Worm (Caenorhabditis elegans) whole organism, young adult: ENCODE results near the gene sru-17.

Experiments used
- B0019.2 ChIP-seq: fragments of 200-800 bp; sonication (Bioruptor generic); conservative IDR thresholded peaks from 2 replicates; pipeline ENCODE4 v1.3.6; 2022; ENCODE audit warnings: missing genetic modification reagents, missing genetic modification characterization, missing compliant biosample characterization
- B0035.1 ChIP-seq: sonication (generic microtip); optimal IDR thresholded peaks from 2 replicates; lab custom pipeline; 2016; ENCODE audit warnings: missing genetic modification characterization, mild to moderate bottlenecking, missing compliant biosample characterization, missing genotype, missing genetic modification reagents
- B0336.3 ChIP-seq: fragments of 200-800 bp; sonication (Bioruptor generic); IDR thresholded peaks from 2 replicates; pipeline ENCODE4 v1.3.6; 2022; ENCODE audit warnings: missing genetic modification characterization, missing compliant biosample characterization
- F23B12.7 ChIP-seq: sonication (generic microtip); optimal IDR thresholded peaks from 2 replicates; lab custom pipeline; 2017; ENCODE audit warnings: missing genetic modification characterization, mild to moderate bottlenecking, missing compliant biosample characterization, antibody characterized with exemption, moderate library complexity; ENCODE audit not compliant: insufficient read depth
- F57A8.1 ChIP-seq: fragments of 200-800 bp; sonication (Bioruptor generic); optimal IDR thresholded peaks from 2 replicates; lab custom pipeline; 2018; ENCODE audit warnings: mild to moderate bottlenecking, missing genetic modification characterization, moderate library complexity, missing compliant biosample characterization
- T07F8.4 ChIP-seq: sonication (generic microtip); optimal IDR thresholded peaks from 2 replicates; lab custom pipeline; 2016; ENCODE audit warnings: mild to moderate bottlenecking, missing genetic modification characterization, moderate library complexity, missing compliant biosample characterization
- Y67H2A.10 ChIP-seq: fragments of 200-800 bp; sonication (Bioruptor generic); conservative IDR thresholded peaks from 2 replicates; pipeline ENCODE4 v1.3.6; 2022; ENCODE audit warnings: missing genetic modification reagents, missing genetic modification characterization, missing compliant biosample characterization
- atf-7 ChIP-seq: sonication (generic microtip); optimal IDR thresholded peaks from 2 replicates; lab custom pipeline; 2017; ENCODE audit warnings: mild to moderate bottlenecking, missing genetic modification characterization, missing compliant biosample characterization
- cebp-1 ChIP-seq, 2 experiments: fragments of 200-800 bp in 1 of 2; sonication (Bioruptor generic) in 1 of 2; sonication (generic microtip) in 1 of 2; IDR thresholded peaks in 1 of 2; optimal IDR thresholded peaks in 1 of 2; 2 replicates each; pipeline versions ENCODE4 v1.3.6 to Lab custom; 2017 to 2022; ENCODE audit warnings: missing compliant biosample characterization in 2 of 2, missing genetic modification characterization in 2 of 2, mild to moderate bottlenecking in 1 of 2, missing genetic modification reagents in 1 of 2, moderate library complexity in 1 of 2
- cebp-2 ChIP-seq: fragments of 200-800 bp; sonication (Bioruptor generic); IDR thresholded peaks from 2 replicates; pipeline ENCODE4 v1.3.6; 2022; ENCODE audit warnings: missing genetic modification characterization, missing compliant biosample characterization
- ceh-100 ChIP-seq: fragments of 200-800 bp; sonication (Bioruptor generic); IDR thresholded peaks from 2 replicates; pipeline ENCODE4 v1.3.6; 2022; ENCODE audit warnings: missing genetic modification reagents, missing genetic modification characterization, missing compliant biosample characterization
- ceh-91 ChIP-seq: fragments of 200-800 bp; sonication (Bioruptor generic); IDR thresholded peaks from 2 replicates; pipeline ENCODE4 v1.3.6; 2022; ENCODE audit warnings: missing genetic modification reagents, missing genetic modification characterization, missing compliant biosample characterization
- chd-7 ChIP-seq: sonication (generic microtip); optimal IDR thresholded peaks from 2 replicates; lab custom pipeline; 2016; ENCODE audit warnings: mild to moderate bottlenecking, missing genetic modification characterization, moderate library complexity, missing compliant biosample characterization
- ets-4 ChIP-seq: fragments of 200-800 bp; sonication (Bioruptor generic); optimal IDR thresholded peaks from 2 replicates; lab custom pipeline; 2018; ENCODE audit warnings: mild to moderate bottlenecking, missing genetic modification characterization, missing compliant biosample characterization
- hlh-12 ChIP-seq: sonication (generic microtip); optimal IDR thresholded peaks from 2 replicates; lab custom pipeline; 2016; ENCODE audit warnings: missing genetic modification characterization, missing compliant biosample characterization
- hmg-20 ChIP-seq: fragments of 200-800 bp; sonication (Bioruptor generic); IDR thresholded peaks from 2 replicates; pipeline ENCODE4 v1.3.6; 2022; ENCODE audit warnings: missing genetic modification reagents, missing genetic modification characterization, missing compliant biosample characterization
- hrde-1 ChIP-seq: sonication (generic microtip); optimal IDR thresholded peaks from 2 replicates; lab custom pipeline; 2016; ENCODE audit warnings: missing genetic modification characterization, mild to moderate bottlenecking, missing compliant biosample characterization, moderate library complexity, missing genotype, missing genetic modification reagents, borderline replicate concordance
- hsf-1 ChIP-seq: fragments of 200-800 bp; sonication (Bioruptor generic); IDR thresholded peaks from 2 replicates; pipeline ENCODE4 v1.3.6; 2022; ENCODE audit warnings: missing genetic modification reagents, missing genetic modification characterization, missing compliant biosample characterization
- lin-35 ChIP-seq, 3 experiments: fragments of 150-350 bp in 2 of 3; sonication (generic microtip) in 1 of 3; optimal IDR thresholded peaks; 2 replicates each; lab custom pipeline; 2014 to 2018; ENCODE audit warnings: missing biosample characterization in 3 of 3, missing genetic modification characterization in 3 of 3, missing genetic modification reagents in 3 of 3
- madf-3 ChIP-seq: fragments of 200-800 bp; sonication (Bioruptor generic); IDR thresholded peaks from 2 replicates; pipeline ENCODE4 v1.3.6; 2022; ENCODE audit warnings: missing genetic modification reagents, missing genetic modification characterization, missing compliant biosample characterization
- mel-28 ChIP-seq: sonication (generic microtip); optimal IDR thresholded peaks from 2 replicates; lab custom pipeline; 2016; ENCODE audit warnings: borderline replicate concordance, mild to moderate bottlenecking, missing genetic modification characterization, missing compliant biosample characterization
- mes-4 ChIP-seq: sonication (generic microtip); optimal IDR thresholded peaks from 2 replicates; lab custom pipeline; 2016; ENCODE audit warnings: missing genotype, missing genetic modification characterization, missing compliant biosample characterization
- nfya-1 ChIP-seq: sonication (generic microtip); optimal IDR thresholded peaks from 2 replicates; lab custom pipeline; 2017; ENCODE audit warnings: antibody characterized with exemption, missing compliant biosample characterization, missing genetic modification characterization, borderline replicate concordance; ENCODE audit not compliant: insufficient read depth
- nhr-120 ChIP-seq: fragments of 200-800 bp; sonication (Bioruptor generic); IDR thresholded peaks from 2 replicates; pipeline ENCODE4 v1.3.6; 2022; ENCODE audit warnings: missing genetic modification characterization, missing compliant biosample characterization
- pbrm-1 ChIP-seq: fragments of 200-800 bp; sonication (Bioruptor generic); IDR thresholded peaks from 2 replicates; pipeline ENCODE4 v1.3.6; 2022; ENCODE audit warnings: missing genetic modification reagents, missing genetic modification characterization, missing compliant biosample characterization
- rcor-1 ChIP-seq: fragments of 200-800 bp; sonication (Bioruptor generic); IDR thresholded peaks from 2 replicates; pipeline ENCODE4 v1.3.6; 2022; ENCODE audit warnings: missing genetic modification reagents, missing genetic modification characterization, missing compliant biosample characterization
- rec-8 ChIP-seq, 2 experiments: sonication (generic microtip); optimal IDR thresholded peaks; 2 replicates each; lab custom pipeline; 2016; ENCODE audit warnings: mild to moderate bottlenecking in 2 of 2, missing genetic modification characterization in 2 of 2, missing genetic modification reagents in 2 of 2, missing genotype in 2 of 2, missing biosample characterization in 1 of 2, missing compliant biosample characterization in 1 of 2, moderate library complexity in 1 of 2
- repo-1 ChIP-seq: sonication (generic microtip); optimal IDR thresholded peaks from 2 replicates; lab custom pipeline; 2017; ENCODE audit warnings: mild to moderate bottlenecking, missing genetic modification characterization, missing compliant biosample characterization
- snpc-1.1 ChIP-seq: sonication (generic microtip); optimal IDR thresholded peaks from 2 replicates; lab custom pipeline; 2017; ENCODE audit warnings: missing genetic modification characterization, mild to moderate bottlenecking, missing compliant biosample characterization, antibody characterized with exemption, moderate library complexity, missing genotype, missing genetic modification reagents; ENCODE audit not compliant: insufficient read depth
- snpc-3.4 ChIP-seq: sonication (generic microtip); optimal IDR thresholded peaks from 2 replicates; lab custom pipeline; 2017; ENCODE audit warnings: missing genetic modification characterization, mild to moderate bottlenecking, missing compliant biosample characterization, antibody characterized with exemption, moderate library complexity, missing genotype, missing genetic modification reagents
- somi-1 ChIP-seq: fragments of 200-800 bp; sonication (Bioruptor generic); optimal IDR thresholded peaks from 2 replicates; lab custom pipeline; 2018; ENCODE audit warnings: mild to moderate bottlenecking, missing genetic modification characterization, missing compliant biosample characterization
- unc-62 ChIP-seq: fragments of 150-350 bp; optimal IDR thresholded peaks from 2 replicates; lab custom pipeline; 2014; ENCODE audit warnings: missing biosample characterization, missing genetic modification reagents, missing genetic modification characterization
- xnd-1 ChIP-seq: sonication (generic microtip); optimal IDR thresholded peaks from 2 replicates; lab custom pipeline; 2016; ENCODE audit warnings: missing genotype, missing genetic modification reagents, missing genetic modification characterization, missing compliant biosample characterization
- zim-3 ChIP-seq: sonication (generic microtip); optimal IDR thresholded peaks from 2 replicates; lab custom pipeline; 2017; ENCODE audit warnings: mild to moderate bottlenecking, missing genetic modification characterization, moderate library complexity, missing compliant biosample characterization
- ztf-25 ChIP-seq: fragments of 200-800 bp; sonication (Bioruptor generic); IDR thresholded peaks from 2 replicates; pipeline ENCODE4 v1.3.6; 2022; ENCODE audit warnings: missing genetic modification reagents, missing genetic modification characterization, missing compliant biosample characterization
- ztf-28 ChIP-seq: fragments of 200-800 bp; sonication (Bioruptor generic); IDR thresholded peaks from 2 replicates; pipeline ENCODE4 v1.3.6; 2022; ENCODE audit warnings: missing genetic modification reagents, missing genetic modification characterization, missing compliant biosample characterization

The sru-17 gene

ce11 chrIV:12531047-12531446 lies 25.6 kb downstream of the sru-17 start, which contains the start of gene F53B2.5:
Gene F53B2.5 (minus strand): TSS chrIV:12531147.
- TF ChIP-seq ceh-91 (GFP tag; lab: Robert Waterston, UW) (no peak), nhr-120 (GFP tag; lab: Robert Waterston, UW) (no peak), lin-35 (GFP tag; optimal IDR thresholded peaks at IDR 0.05; lab: Kevin White, UChicago) (no peak), cebp-2 (GFP tag; lab: Robert Waterston, UW) (no peak), rcor-1 (GFP tag; lab: Robert Waterston, UW) (no peak), repo-1 (tag; lab: Kevin White, UChicago) (no peak), xnd-1 (no peak)

ce11 chrIV:12531464-12531863 lies 26.0 kb downstream of the sru-17 start:
- TF ChIP-seq hsf-1 (GFP tag; lab: Robert Waterston, UW), result no peak
- TF ChIP-seq cebp-2 (GFP tag; lab: Robert Waterston, UW), result no peak
- no peak for TF ChIP-seq B0336.3
- TF ChIP-seq lin-35 (GFP tag; optimal IDR thresholded peaks at IDR 0.05; lab: Kevin White, UChicago), result no peak
- no peak for TF ChIP-seq nfya-1 (tag; lab: Kevin White, UChicago)
- TF ChIP-seq ceh-100, result no peak
- no peak for TF ChIP-seq zim-3
- no peak for TF ChIP-seq B0019.2 (GFP tag; lab: Robert Waterston, UW)

DNA sequence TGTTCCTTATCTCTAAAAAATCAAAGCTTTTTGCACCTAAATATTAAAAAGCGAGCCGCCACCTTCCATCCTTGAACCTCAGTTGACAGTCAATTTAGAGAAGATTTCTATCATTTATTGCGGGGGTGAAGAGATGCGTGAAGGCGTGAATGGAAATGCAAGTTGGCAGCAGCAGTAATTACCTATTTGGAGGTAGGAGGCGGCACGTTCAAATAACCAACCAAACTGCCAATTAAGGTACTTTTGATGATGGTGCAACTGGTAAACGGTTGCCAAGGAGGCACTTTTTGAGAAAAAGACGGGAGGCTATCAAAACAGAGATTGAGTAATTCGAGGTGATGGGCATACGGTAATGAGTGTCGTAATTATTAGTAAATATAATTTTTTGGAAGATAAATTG lies 30.9 kb downstream of the sru-17 start:
- TF ChIP-seq ztf-28 (GFP tag; lab: Robert Waterston, UW) (no peak), T07F8.4 (tag; lab: Kevin White, UChicago) (no peak), madf-3 (GFP tag; lab: Robert Waterston, UW) (no peak), cebp-1 (GFP tag; IDR thresholded peaks at IDR 0.05; lab: Robert Waterston, UW) (no peak), cebp-1 (tag; optimal IDR thresholded peaks at IDR 0.05; lab: Kevin White, UChicago) (no peak), pbrm-1 (GFP tag; lab: Robert Waterston, UW) (no peak), atf-7 (no peak), snpc-1.1 (tag; lab: Kevin White, UChicago) (no peak), cebp-2 (GFP tag; lab: Robert Waterston, UW) (no peak), ets-4 (no peak), mel-28 (tag; lab: Kevin White, UChicago) (no peak), hlh-12 (tag; lab: Kevin White, UChicago) (no peak), mes-4 (no peak)

DNA sequence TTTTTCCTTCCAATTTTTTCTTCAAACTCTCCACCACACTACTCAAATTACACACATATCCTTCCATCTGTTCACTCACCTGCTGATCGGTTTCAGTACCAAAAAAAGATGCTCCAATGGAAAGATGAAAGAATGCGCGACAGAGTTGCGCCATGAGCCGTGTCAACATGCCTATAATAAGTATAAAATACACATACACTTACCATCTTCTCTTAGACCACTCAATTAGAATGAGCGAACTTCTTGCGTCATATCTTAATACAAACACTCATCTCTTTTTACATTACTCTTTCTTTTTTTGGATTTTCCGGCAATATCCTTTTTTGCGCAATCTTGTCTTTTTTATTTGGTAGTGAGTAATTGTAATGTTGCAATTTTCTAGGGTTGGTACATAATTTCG lies 32.2 kb downstream of the sru-17 start:
- TF ChIP-seq F23B12.7 (tag; lab: Kevin White, UChicago), result no peak
- TF ChIP-seq somi-1 (GFP tag; lab: Kevin White, UChicago), result no peak
- no peak for TF ChIP-seq hrde-1 (tag; lab: Kevin White, UChicago)

- TF ChIP-seq madf-3 (GFP tag; lab: Robert Waterston, UW) (no peak), rec-8 (tag; optimal IDR thresholded peaks at IDR 0.05; lab: Kevin White, UChicago) (no peak), snpc-3.4 (no peak), F57A8.1 (GFP tag; lab: Kevin White, UChicago) (no peak), Y67H2A.10 (GFP tag; lab: Robert Waterston, UW) (no peak), chd-7 (tag; lab: Kevin White, UChicago) (no peak), xnd-1 (no peak), ztf-25 (GFP tag; lab: Robert Waterston, UW) (no peak), B0035.1 (no peak), T07F8.4 (tag; lab: Kevin White, UChicago) (no peak), unc-62 (GFP tag; lab: Kevin White, UChicago) (no peak), hmg-20 (GFP tag; lab: Robert Waterston, UW) (no peak)
- TF ChIP-seq, all 124 proteins: peak for 0
Measured at ce11 chrIV:12540242-12540641, 34.7 kb downstream of the sru-17 start.
